Worm (Caenorhabditis elegans) whole organism, L3 larva: ENCODE data around the gene Y82E9BR.6.

Experiments
- ceh-28 ChIP-seq: fragments of 150-350 bp; optimal IDR thresholded peaks from 2 replicates; lab custom pipeline; 2014; ENCODE audit warnings: missing biosample characterization, missing genetic modification reagents, missing genetic modification characterization
- ceh-82 ChIP-seq: fragments of 150-350 bp; optimal IDR thresholded peaks from 2 replicates; lab custom pipeline; 2014; ENCODE audit warnings: missing biosample characterization, missing genetic modification characterization
- ceh-9 ChIP-seq: sonication (generic microtip); optimal IDR thresholded peaks from 2 replicates; lab custom pipeline; 2018; ENCODE audit warnings: missing biosample characterization, missing genetic modification characterization
- elt-2 ChIP-seq: sonication (generic microtip); optimal IDR thresholded peaks from 2 replicates; lab custom pipeline; 2016; ENCODE audit warnings: missing genetic modification reagents, mild to moderate bottlenecking, missing genetic modification characterization, missing compliant biosample characterization
- nhr-11 ChIP-seq: fragments of 150-350 bp; optimal IDR thresholded peaks from 2 replicates; lab custom pipeline; 2014; ENCODE audit warnings: missing biosample characterization, missing genetic modification characterization
- nhr-237 ChIP-seq: fragments of 150-350 bp; optimal IDR thresholded peaks from 2 replicates; lab custom pipeline; 2014; ENCODE audit warnings: missing biosample characterization, missing genetic modification characterization
- pha-4 ChIP-seq: fragments of 150-350 bp; optimal IDR thresholded peaks from 2 replicates; lab custom pipeline; 2014; ENCODE audit warnings: missing biosample characterization, missing genetic modification reagents, missing genetic modification characterization
- pqm-1 ChIP-seq: fragments of 150-350 bp; optimal IDR thresholded peaks from 2 replicates; lab custom pipeline; 2017; ENCODE audit warnings: missing biosample characterization, missing genetic modification characterization, inconsistent platforms
- skn-1 ChIP-seq: fragments of 150-350 bp; optimal IDR thresholded peaks from 2 replicates; lab custom pipeline; 2014; ENCODE audit warnings: missing biosample characterization, missing genetic modification characterization
- zag-1 ChIP-seq: fragments of 150-350 bp; optimal IDR thresholded peaks from 2 replicates; lab custom pipeline; 2014; ENCODE audit warnings: missing biosample characterization, missing genetic modification characterization

- TF ChIP-seq skn-1 (tag; lab: Kevin White, UChicago) (no peak), ceh-82 (no peak), ceh-28 (no peak), nhr-11 (tag; lab: Kevin White, UChicago) (no peak), pha-4 (no peak), zag-1 (no peak), nhr-237 (no peak), pqm-1 (tag; lab: Kevin White, UChicago) (no peak), elt-2 (tag; lab: Kevin White, UChicago) (no peak), ceh-9 (tag; lab: Kevin White, UChicago) (no peak)
These were observed 28.1 kb downstream of the Y82E9BR.6 start, which contains the start of gene Y82E9BR.22 for ce11 chrIII:1409139-1409538.
